Worm (Caenorhabditis elegans) whole organism, L1 larva: Measurements from ENCODE around the gene C18H9.5.

ENCODE experiments used
- C16A3.4 ChIP-seq: fragments of 150-350 bp; optimal IDR thresholded peaks from 2 replicates; lab custom pipeline; 2014; ENCODE audit warnings: missing biosample characterization, missing genetic modification characterization
- C34B4.2 ChIP-seq: sonication (generic microtip); optimal IDR thresholded peaks from 2 replicates; lab custom pipeline; 2017; ENCODE audit warnings: mild to moderate bottlenecking, missing genetic modification characterization, missing compliant biosample characterization
- F16B12.6 ChIP-seq: fragments of 150-350 bp; optimal IDR thresholded peaks from 2 replicates; lab custom pipeline; 2014; ENCODE audit warnings: missing biosample characterization, missing genetic modification characterization
- alr-1 ChIP-seq: fragments of 200-800 bp; sonication (Bioruptor generic); optimal IDR thresholded peaks from 2 replicates; lab custom pipeline; 2018; ENCODE audit warnings: borderline replicate concordance, mild to moderate bottlenecking, missing genetic modification characterization, missing compliant biosample characterization
- ceh-8 ChIP-seq: fragments of 200-800 bp; sonication (Bioruptor generic); optimal IDR thresholded peaks from 2 replicates; lab custom pipeline; 2018; ENCODE audit warnings: mild to moderate bottlenecking, missing genetic modification characterization, moderate library complexity, missing compliant biosample characterization
- ceh-82 ChIP-seq, 3 experiments: fragments of 150-350 bp in 1 of 3; sonication (generic microtip) in 2 of 3; optimal IDR thresholded peaks; 2 replicates each; lab custom pipeline; 2014 to 2017; ENCODE audit warnings: missing biosample characterization in 3 of 3, missing genetic modification characterization in 3 of 3
- ceh-88 ChIP-seq: fragments of 200-800 bp; sonication (Bioruptor generic); IDR thresholded peaks from 2 replicates; pipeline ENCODE4 v1.3.6; 2022; ENCODE audit warnings: missing genetic modification characterization, missing compliant biosample characterization
- ces-1 ChIP-seq: fragments of 150-350 bp; optimal IDR thresholded peaks from 2 replicates; lab custom pipeline; 2014; ENCODE audit warnings: missing biosample characterization, missing genetic modification reagents, missing genetic modification characterization
- efl-3 ChIP-seq: fragments of 200-800 bp; sonication (Bioruptor generic); optimal IDR thresholded peaks from 2 replicates; lab custom pipeline; 2018; ENCODE audit warnings: mild to moderate bottlenecking, missing genetic modification characterization, missing compliant biosample characterization
- ets-5 ChIP-seq: fragments of 200-800 bp; sonication (Bioruptor generic); IDR thresholded peaks from 2 replicates; pipeline ENCODE4 v1.3.6; 2022; ENCODE audit warnings: missing genetic modification characterization, missing compliant biosample characterization
- fkh-4 ChIP-seq: sonication (generic microtip); optimal IDR thresholded peaks from 2 replicates; lab custom pipeline; 2016; ENCODE audit warnings: missing compliant biosample characterization, missing genetic modification characterization, borderline replicate concordance
- fos-1 ChIP-seq: fragments of 150-350 bp; optimal IDR thresholded peaks from 2 replicates; lab custom pipeline; 2014; ENCODE audit warnings: missing biosample characterization, missing genetic modification characterization
- hlh-17 ChIP-seq: fragments of 200-800 bp; sonication (Bioruptor generic); optimal IDR thresholded peaks from 2 replicates; lab custom pipeline; 2018; ENCODE audit warnings: missing genetic modification characterization, mild to moderate bottlenecking, missing compliant biosample characterization, moderate library complexity, borderline replicate concordance
- hlh-4 ChIP-seq: sonication (generic microtip); optimal IDR thresholded peaks from 2 replicates; lab custom pipeline; 2016; ENCODE audit warnings: mild to moderate bottlenecking, missing genetic modification characterization, missing compliant biosample characterization
- hpl-2 ChIP-seq: fragments of 150-350 bp; optimal IDR thresholded peaks from 2 replicates; lab custom pipeline; 2014; ENCODE audit warnings: missing biosample characterization, missing genetic modification reagents, missing genetic modification characterization
- lin-13 ChIP-seq: fragments of 150-350 bp; optimal IDR thresholded peaks from 2 replicates; lab custom pipeline; 2014; ENCODE audit warnings: missing biosample characterization, missing genetic modification reagents, missing genetic modification characterization
- lin-14 ChIP-seq: fragments of 200-800 bp; sonication (Bioruptor generic); optimal IDR thresholded peaks from 2 replicates; lab custom pipeline; 2018; ENCODE audit warnings: mild to moderate bottlenecking, missing genetic modification characterization, moderate library complexity, missing compliant biosample characterization
- lin-15B ChIP-seq: fragments of 150-350 bp; sonication (generic microtip); optimal IDR thresholded peaks from 3 replicates; lab custom pipeline; 2014; ENCODE audit warnings: missing biosample characterization, missing genetic modification characterization
- lin-35 ChIP-seq, 2 experiments: fragments of 150-350 bp; optimal IDR thresholded peaks; 2 replicates each; lab custom pipeline; 2014; ENCODE audit warnings: missing biosample characterization in 2 of 2, missing genetic modification characterization in 2 of 2, missing genetic modification reagents in 2 of 2
- lin-39 ChIP-seq: fragments of 150-350 bp; optimal IDR thresholded peaks from 2 replicates; lab custom pipeline; 2014; ENCODE audit warnings: missing biosample characterization, missing genetic modification reagents, missing genetic modification characterization
- lir-3 ChIP-seq: sonication (generic microtip); optimal IDR thresholded peaks from 2 replicates; lab custom pipeline; 2016; ENCODE audit warnings: mild to moderate bottlenecking, missing genetic modification characterization, moderate library complexity, missing compliant biosample characterization; ENCODE audit not compliant: poor library complexity
- lsy-2 ChIP-seq, 2 experiments: fragments of 150-350 bp; optimal IDR thresholded peaks; 2 replicates each; lab custom pipeline; 2014; ENCODE audit warnings: missing biosample characterization in 2 of 2, missing genetic modification characterization in 2 of 2
- mdl-1 ChIP-seq, 2 experiments: fragments of 150-350 bp; optimal IDR thresholded peaks; 2 replicates each; lab custom pipeline; 2014 to 2017; ENCODE audit warnings: missing biosample characterization in 2 of 2, missing genetic modification characterization in 2 of 2, inconsistent platforms in 1 of 2
- mef-2 ChIP-seq: fragments of 150-350 bp; optimal IDR thresholded peaks from 2 replicates; lab custom pipeline; 2014; ENCODE audit warnings: missing biosample characterization, missing genetic modification characterization
- mep-1 ChIP-seq: fragments of 150-350 bp; optimal IDR thresholded peaks from 2 replicates; lab custom pipeline; 2014; ENCODE audit warnings: missing biosample characterization, missing genetic modification characterization
- nhr-11 ChIP-seq: fragments of 150-350 bp; optimal IDR thresholded peaks from 2 replicates; lab custom pipeline; 2014; ENCODE audit warnings: missing biosample characterization, missing genetic modification characterization
- nhr-19 ChIP-seq: fragments of 200-800 bp; sonication (Bioruptor generic); conservative IDR thresholded peaks from 2 replicates; pipeline ENCODE4 v1.3.6; 2022; ENCODE audit warnings: missing genetic modification characterization, missing compliant biosample characterization
- nhr-20 ChIP-seq: sonication (generic microtip); optimal IDR thresholded peaks from 2 replicates; lab custom pipeline; 2016; ENCODE audit warnings: mild to moderate bottlenecking, missing genetic modification characterization, missing compliant biosample characterization
- nhr-237 ChIP-seq: fragments of 150-350 bp; optimal IDR thresholded peaks from 2 replicates; lab custom pipeline; 2014; ENCODE audit warnings: missing biosample characterization, missing genetic modification characterization
- nhr-28 ChIP-seq: fragments of 150-350 bp; optimal IDR thresholded peaks from 2 replicates; lab custom pipeline; 2014; ENCODE audit warnings: missing biosample characterization, missing genetic modification characterization
- nhr-76 ChIP-seq: sonication (generic microtip); optimal IDR thresholded peaks from 2 replicates; lab custom pipeline; 2017; ENCODE audit warnings: missing biosample characterization, missing genetic modification characterization
- nhr-77 ChIP-seq: fragments of 150-350 bp; optimal IDR thresholded peaks from 2 replicates; lab custom pipeline; 2014; ENCODE audit warnings: missing biosample characterization, missing genetic modification characterization
- nhr-84 ChIP-seq: sonication (generic microtip); optimal IDR thresholded peaks from 2 replicates; lab custom pipeline; 2017; ENCODE audit warnings: missing biosample characterization, missing genetic modification characterization
- nhr-85 ChIP-seq: sonication (generic microtip); peaks from one replicate; lab custom pipeline; 2016; ENCODE audit warnings: missing genetic modification characterization, inconsistent platforms, missing compliant biosample characterization
- pag-3 ChIP-seq: sonication (generic microtip); optimal IDR thresholded peaks from 2 replicates; lab custom pipeline; 2017; ENCODE audit warnings: missing genetic modification characterization, mild to moderate bottlenecking, missing compliant biosample characterization, antibody characterized with exemption, borderline replicate concordance; ENCODE audit not compliant: insufficient read depth
- pax-3 ChIP-seq: fragments of 200-800 bp; sonication (Bioruptor generic); optimal IDR thresholded peaks from 2 replicates; lab custom pipeline; 2018; ENCODE audit warnings: mild to moderate bottlenecking, missing genetic modification characterization, moderate library complexity, missing compliant biosample characterization
- pqm-1 ChIP-seq: sonication (generic microtip); optimal IDR thresholded peaks from 3 replicates; lab custom pipeline; 2017; ENCODE audit warnings: missing biosample characterization, missing genetic modification characterization
- rnt-1 ChIP-seq: sonication (generic microtip); optimal IDR thresholded peaks from 2 replicates; lab custom pipeline; 2016; ENCODE audit warnings: mild to moderate bottlenecking, missing genetic modification characterization, moderate library complexity, missing compliant biosample characterization
- skn-1 ChIP-seq: fragments of 150-350 bp; optimal IDR thresholded peaks from 2 replicates; lab custom pipeline; 2014; ENCODE audit warnings: missing biosample characterization, missing genetic modification characterization
- snpc-4 ChIP-seq: fragments of 150-350 bp; optimal IDR thresholded peaks from 2 replicates; lab custom pipeline; 2014; ENCODE audit warnings: missing biosample characterization, missing genetic modification characterization
- snu-23 ChIP-seq: sonication (generic microtip); optimal IDR thresholded peaks from 2 replicates; lab custom pipeline; 2016; ENCODE audit warnings: missing genetic modification characterization, missing compliant biosample characterization
- sox-4 ChIP-seq: sonication (generic microtip); optimal IDR thresholded peaks from 2 replicates; lab custom pipeline; 2016; ENCODE audit warnings: missing genetic modification characterization, missing compliant biosample characterization
- sptf-1 ChIP-seq: fragments of 150-350 bp; optimal IDR thresholded peaks from 2 replicates; lab custom pipeline; 2014; ENCODE audit warnings: missing biosample characterization, missing genetic modification characterization
- sup-37 ChIP-seq: fragments of 200-800 bp; sonication (Bioruptor generic); optimal IDR thresholded peaks from 2 replicates; lab custom pipeline; 2018; ENCODE audit warnings: mild to moderate bottlenecking, missing genetic modification characterization, missing compliant biosample characterization
- swsn-7 ChIP-seq: sonication (generic microtip); optimal IDR thresholded peaks from 2 replicates; lab custom pipeline; 2016; ENCODE audit warnings: missing genetic modification characterization, missing compliant biosample characterization
- unc-130 ChIP-seq: fragments of 150-350 bp; optimal IDR thresholded peaks from 2 replicates; lab custom pipeline; 2017; ENCODE audit warnings: missing biosample characterization, missing genetic modification characterization, inconsistent platforms
- unc-30 ChIP-seq: sonication (generic microtip); optimal IDR thresholded peaks from 2 replicates; lab custom pipeline; 2017; ENCODE audit warnings: missing biosample characterization, missing genetic modification characterization
- unc-62 ChIP-seq: fragments of 150-350 bp; optimal IDR thresholded peaks from 2 replicates; lab custom pipeline; 2014; ENCODE audit warnings: missing biosample characterization, missing genetic modification reagents, missing genetic modification characterization
- unc-86 ChIP-seq: sonication (generic microtip); optimal IDR thresholded peaks from 2 replicates; lab custom pipeline; 2016; ENCODE audit warnings: missing genetic modification characterization, missing compliant biosample characterization
- unc-98 ChIP-seq: fragments of 200-800 bp; sonication (Bioruptor generic); IDR thresholded peaks from 2 replicates; pipeline ENCODE4 v1.3.6; 2022; ENCODE audit warnings: missing genetic modification characterization, missing compliant biosample characterization
- zag-1 ChIP-seq: fragments of 150-350 bp; optimal IDR thresholded peaks from 2 replicates; lab custom pipeline; 2014; ENCODE audit warnings: missing biosample characterization, missing genetic modification characterization
- ztf-4 ChIP-seq: fragments of 150-350 bp; optimal IDR thresholded peaks from 2 replicates; lab custom pipeline; 2014; ENCODE audit warnings: missing biosample characterization, missing genetic modification characterization

C18H9.5 gene

DNA sequence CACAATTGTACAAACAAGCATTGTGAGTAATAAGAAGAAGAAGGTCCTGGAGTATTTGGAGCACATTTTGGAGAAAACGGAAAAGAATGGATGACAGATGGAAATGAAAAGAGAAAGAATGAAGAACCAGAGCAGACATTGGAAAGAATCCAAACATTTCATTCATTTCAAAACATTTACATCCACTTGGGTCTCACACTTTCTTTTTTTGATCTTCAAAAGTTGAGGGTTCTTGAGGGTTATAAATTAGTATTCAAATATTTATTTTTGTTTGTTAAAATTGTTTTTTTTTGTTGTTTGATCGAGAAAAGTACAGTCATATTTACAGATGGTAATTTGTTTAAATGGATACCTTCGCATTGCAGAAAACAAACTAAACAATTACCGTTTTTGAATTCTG is 38.4 kb upstream of the C18H9.5 start, which contains the start of gene T14B4.9:
Gene T14B4.9, minus strand, starts transcription at position 101 of the 400 bp plus-strand sequence.
- no peak for TF ChIP-seq swsn-7 (tag; lab: Kevin White, UChicago)
- no peak for TF ChIP-seq nhr-85 (tag; lab: Kevin White, UChicago)
- no peak for TF ChIP-seq ets-5 (GFP tag; lab: Robert Waterston, UW)
- no peak for TF ChIP-seq snu-23 (GFP tag; lab: Kevin White, UChicago)
- TF ChIP-seq nhr-77 (tag; lab: Kevin White, UChicago), result no peak
- TF ChIP-seq lir-3, result no peak
- TF ChIP-seq ztf-4 (tag; lab: Kevin White, UChicago), result no peak
- TF ChIP-seq unc-30 (tag; lab: Kevin White, UChicago), result no peak
- no peak for TF ChIP-seq lin-39 (tag; lab: Kevin White, UChicago)
- no peak for TF ChIP-seq lin-35 (GFP tag; optimal IDR thresholded peaks at IDR 0.05; lab: Kevin White, UChicago)

ce11 chrII:6729331-6729730 is 34.0 kb upstream of the C18H9.5 start, which contains the start of gene T14B4.8:
Gene T14B4.8, minus strand, starts transcription at chrII:6729390.
- no peak for TF ChIP-seq fos-1 (tag; lab: Kevin White, UChicago)
- TF ChIP-seq snpc-4 (tag; lab: Kevin White, UChicago), result no peak
- TF ChIP-seq lir-3, result no peak
- TF ChIP-seq pax-3 (tag; lab: Kevin White, UChicago), result no peak
- no peak for TF ChIP-seq ceh-88 (GFP tag; lab: Robert Waterston, UW)
- no peak for TF ChIP-seq ztf-4 (tag; lab: Kevin White, UChicago)
- TF ChIP-seq pag-3 (tag; lab: Kevin White, UChicago), result no peak
- TF ChIP-seq mef-2, result no peak
- no peak for TF ChIP-seq swsn-7 (tag; lab: Kevin White, UChicago)
- TF ChIP-seq pqm-1, result no peak
- TF ChIP-seq ets-5 (GFP tag; lab: Robert Waterston, UW), result no peak
- TF ChIP-seq lsy-2 (tag; optimal IDR thresholded peaks at IDR 0.05; lab: Kevin White, UChicago), result peak in 1 of 2 experiments; percentile 27
- TF ChIP-seq unc-86 (tag; lab: Kevin White, UChicago), result no peak
- TF ChIP-seq hlh-4 (tag; lab: Kevin White, UChicago), result no peak
- TF ChIP-seq C34B4.2 (tag; lab: Kevin White, UChicago), result no peak
- TF ChIP-seq lin-15B, result no peak
- TF ChIP-seq fkh-4, result no peak
- no peak for TF ChIP-seq nhr-76 (tag; lab: Kevin White, UChicago)
- TF ChIP-seq sptf-1 (tag; lab: Kevin White, UChicago), result no peak
- TF ChIP-seq unc-62 (GFP tag; lab: Kevin White, UChicago), result no peak
- no peak for TF ChIP-seq nhr-28 (tag; lab: Kevin White, UChicago)
- no peak for TF ChIP-seq alr-1 (tag; lab: Kevin White, UChicago)
- TF ChIP-seq ceh-8 (GFP tag; lab: Kevin White, UChicago), result no peak
- no peak for TF ChIP-seq nhr-84 (tag; lab: Kevin White, UChicago)
- TF ChIP-seq ces-1 (GFP tag; lab: Kevin White, UChicago), result no peak
- TF ChIP-seq nhr-237 (tag; lab: Kevin White, UChicago), result no peak
- no peak for TF ChIP-seq hpl-2 (GFP tag; lab: Kevin White, UChicago)
- no peak for TF ChIP-seq hlh-17 (GFP tag; lab: Kevin White, UChicago)
- TF ChIP-seq zag-1 (tag; lab: Kevin White, UChicago), result no peak
- peak; percentile 69 for TF ChIP-seq lin-14 (GFP tag; lab: Kevin White, UChicago)
- TF ChIP-seq mep-1 (tag; lab: Kevin White, UChicago), result no peak
- TF ChIP-seq C16A3.4 (tag; lab: Kevin White, UChicago), result no peak
- no peak for TF ChIP-seq sup-37 (GFP tag; lab: Kevin White, UChicago)
- TF ChIP-seq unc-130 (tag; lab: Kevin White, UChicago), result no peak
- TF ChIP-seq rnt-1, result peak; percentile 17
- TF ChIP-seq F16B12.6 (tag; lab: Kevin White, UChicago), result no peak
- no peak for TF ChIP-seq nhr-19 (GFP tag; lab: Robert Waterston, UW)
- TF ChIP-seq nhr-11 (tag; lab: Kevin White, UChicago), result no peak
- no peak for TF ChIP-seq mdl-1 (tag; optimal IDR thresholded peaks at IDR 0.05; lab: Kevin White, UChicago)
- no peak for TF ChIP-seq skn-1 (tag; lab: Kevin White, UChicago)
- peak in 1 of 3 experiments; percentile 32 for TF ChIP-seq ceh-82 (tag; optimal IDR thresholded peaks at IDR 0.05; lab: Kevin White, UChicago)
- no peak for TF ChIP-seq nhr-20 (tag; lab: Kevin White, UChicago)
- no peak for TF ChIP-seq efl-3 (GFP tag; lab: Kevin White, UChicago)
- TF ChIP-seq sox-4 (tag; lab: Kevin White, UChicago), result no peak
- TF ChIP-seq unc-98 (GFP tag; lab: Robert Waterston, UW), result no peak
- no peak for TF ChIP-seq lin-13 (GFP tag; lab: Kevin White, UChicago)
